Worm (Caenorhabditis elegans): ENCODE data around the gene D1005.6.

DNA sequence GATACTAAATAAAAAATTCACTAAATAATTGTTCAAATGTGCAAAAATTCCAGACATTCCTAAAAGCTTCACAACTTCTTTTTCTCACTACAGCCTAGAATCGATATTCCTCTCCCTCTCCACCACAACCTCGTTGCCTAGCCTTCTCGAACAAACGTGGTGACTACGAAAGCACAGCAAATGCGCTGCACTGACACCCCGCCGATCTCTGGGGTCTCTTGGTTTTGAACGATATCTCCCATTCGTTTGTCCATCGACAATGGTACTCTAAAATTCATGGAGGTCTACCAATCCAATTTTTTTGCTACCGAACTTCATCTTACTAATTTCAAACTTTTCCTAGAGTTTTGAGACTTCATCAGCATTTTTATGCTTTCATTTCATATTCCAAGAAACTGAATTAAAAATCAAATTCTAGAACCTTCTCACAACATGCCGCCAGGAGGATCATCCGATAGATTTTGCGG is 14.2 kb downstream of the D1005.6 start, which contains the start of gene W05H7.1:
- no peak for TF ChIP-seq ceh-9 (tag; optimal IDR thresholded peaks at IDR 0.05)
- TF ChIP-seq ceh-6 (GFP tag; optimal IDR thresholded peaks at IDR 0.05) = no peak
- TF ChIP-seq nhr-11 (tag; optimal IDR thresholded peaks at IDR 0.05) = no peak
- TF ChIP-seq F13H6.1 (tag; optimal IDR thresholded peaks at IDR 0.05) = no peak
- no peak for TF ChIP-seq tbx-7 (tag; optimal IDR thresholded peaks at IDR 0.05)
- no peak for TF ChIP-seq eyg-1 (tag; optimal IDR thresholded peaks at IDR 0.05)
- no peak for TF ChIP-seq Y22D7AL.16 (tag; optimal IDR thresholded peaks at IDR 0.05)
- TF ChIP-seq ets-4 (tag; optimal IDR thresholded peaks at IDR 0.05) = no peak
- no peak for TF ChIP-seq pha-4 (tag; optimal IDR thresholded peaks at IDR 0.05)
- TF ChIP-seq fkh-10 (GFP tag; optimal IDR thresholded peaks at IDR 0.05) = no peak

Measured in whole organism, late embryonic.